Worm (Caenorhabditis elegans) whole organism, L4 larva: Measurements from ENCODE around the gene irld-4.

Source experiments
- D1046.2 ChIP-seq: fragments of 200-800 bp; sonication (Bioruptor generic); IDR thresholded peaks from 2 replicates; pipeline ENCODE4 v1.3.6; 2022; ENCODE audit warnings: missing genetic modification characterization, missing compliant biosample characterization
- F44E2.7 ChIP-seq: fragments of 200-800 bp; sonication (Bioruptor generic); IDR thresholded peaks from 2 replicates; pipeline ENCODE4 v2.1.2; 2022; ENCODE audit warnings: missing genetic modification characterization, missing compliant biosample characterization
- T20F7.1 ChIP-seq: fragments of 200-800 bp; sonication (Bioruptor generic); optimal IDR thresholded peaks from 2 replicates; lab custom pipeline; 2018; ENCODE audit warnings: mild to moderate bottlenecking, missing genetic modification characterization, missing compliant biosample characterization
- ZK337.2 ChIP-seq: fragments of 200-800 bp; sonication (Bioruptor generic); IDR thresholded peaks from 2 replicates; pipeline ENCODE4 v1.3.6; 2022; ENCODE audit warnings: missing genetic modification reagents, missing genetic modification characterization, missing compliant biosample characterization
- attf-4 ChIP-seq: sonication (generic microtip); optimal IDR thresholded peaks from 3 replicates; lab custom pipeline; 2017; ENCODE audit warnings: missing biosample characterization, missing genetic modification characterization
- ceh-20 ChIP-seq: fragments of 200-800 bp; sonication (Bioruptor generic); IDR thresholded peaks from 2 replicates; pipeline ENCODE4 v1.3.6; 2022; ENCODE audit warnings: missing genetic modification reagents, missing genetic modification characterization, missing compliant biosample characterization
- ceh-28 ChIP-seq: fragments of 150-350 bp; optimal IDR thresholded peaks from 2 replicates; lab custom pipeline; 2014; ENCODE audit warnings: missing biosample characterization, missing genetic modification reagents, missing genetic modification characterization
- ceh-44 ChIP-seq: fragments of 200-800 bp; sonication (Bioruptor generic); IDR thresholded peaks from 2 replicates; pipeline ENCODE4 v1.3.6; 2022; ENCODE audit warnings: missing genetic modification reagents, missing genetic modification characterization, missing compliant biosample characterization
- ceh-82 ChIP-seq: sonication (generic microtip); optimal IDR thresholded peaks from 2 replicates; lab custom pipeline; 2017; ENCODE audit warnings: missing biosample characterization, missing genetic modification characterization
- daf-12 ChIP-seq: fragments of 150-350 bp; optimal IDR thresholded peaks from 2 replicates; lab custom pipeline; 2014; ENCODE audit warnings: missing biosample characterization, missing genetic modification reagents, missing genetic modification characterization
- daf-16 ChIP-seq, 3 experiments: sonication (generic microtip); optimal IDR thresholded peaks; 2 replicates each; lab custom pipeline; 2016 to 2017; ENCODE audit warnings: missing genetic modification characterization in 3 of 3, missing genetic modification reagents in 3 of 3, mild to moderate bottlenecking in 2 of 3, missing compliant biosample characterization in 2 of 3, missing biosample characterization in 1 of 3, moderate library complexity in 1 of 3
- daf-19 ChIP-seq: fragments of 200-800 bp; sonication (Bioruptor generic); conservative IDR thresholded peaks from 2 replicates; pipeline ENCODE4 v1.3.6; 2022; ENCODE audit warnings: missing genetic modification characterization, missing compliant biosample characterization
- dmd-9 ChIP-seq: fragments of 200-800 bp; sonication (Bioruptor generic); IDR thresholded peaks from 2 replicates; pipeline ENCODE4 v1.3.6; 2022; ENCODE audit warnings: missing genetic modification reagents, missing genetic modification characterization, missing compliant biosample characterization
- dve-1 ChIP-seq: sonication (generic microtip); optimal IDR thresholded peaks from 2 replicates; lab custom pipeline; 2017; ENCODE audit warnings: antibody characterized with exemption, mild to moderate bottlenecking, missing genetic modification characterization, missing compliant biosample characterization; ENCODE audit not compliant: insufficient read depth
- egl-27 ChIP-seq: sonication (generic microtip); optimal IDR thresholded peaks from 3 replicates; lab custom pipeline; 2017; ENCODE audit warnings: missing biosample characterization, missing genetic modification reagents, missing genetic modification characterization
- gei-8 ChIP-seq: fragments of 200-800 bp; sonication (Bioruptor generic); optimal IDR thresholded peaks from 2 replicates; lab custom pipeline; 2018; ENCODE audit warnings: mild to moderate bottlenecking, missing genetic modification characterization, missing compliant biosample characterization
- hif-1 ChIP-seq, 2 experiments: sonication (generic microtip); optimal IDR thresholded peaks; 2 replicates each; lab custom pipeline; 2016 to 2017; ENCODE audit warnings: missing compliant biosample characterization in 2 of 2, missing genetic modification characterization in 2 of 2, missing genetic modification reagents in 2 of 2, missing genotype in 2 of 2, mild to moderate bottlenecking in 1 of 2
- hlh-11 ChIP-seq: fragments of 200-800 bp; sonication (Bioruptor generic); optimal IDR thresholded peaks from 2 replicates; lab custom pipeline; 2018; ENCODE audit warnings: mild to moderate bottlenecking, missing genetic modification characterization, missing compliant biosample characterization
- hlh-30 ChIP-seq: sonication (generic microtip); optimal IDR thresholded peaks from 2 replicates; lab custom pipeline; 2017; ENCODE audit warnings: antibody characterized with exemption, mild to moderate bottlenecking, missing genetic modification characterization, missing compliant biosample characterization; ENCODE audit not compliant: insufficient read depth
- hmg-1.1 ChIP-seq: fragments of 200-800 bp; sonication (Bioruptor generic); IDR thresholded peaks from 2 replicates; pipeline ENCODE4 v1.3.6; 2022; ENCODE audit warnings: missing genetic modification reagents, missing genetic modification characterization, missing compliant biosample characterization
- jun-1 ChIP-seq: fragments of 150-350 bp; optimal IDR thresholded peaks from 2 replicates; lab custom pipeline; 2014; ENCODE audit warnings: missing biosample characterization, missing genetic modification reagents, missing genetic modification characterization
- lin-13 ChIP-seq: fragments of 150-350 bp; optimal IDR thresholded peaks from 2 replicates; lab custom pipeline; 2014; ENCODE audit warnings: missing biosample characterization, missing genetic modification reagents, missing genetic modification characterization
- lin-29 ChIP-seq: fragments of 200-800 bp; sonication (Bioruptor generic); IDR thresholded peaks from 2 replicates; pipeline ENCODE4 v1.3.6; 2022; ENCODE audit warnings: missing genetic modification reagents, missing genetic modification characterization, missing compliant biosample characterization
- lir-3 ChIP-seq: sonication (generic microtip); optimal IDR thresholded peaks from 2 replicates; lab custom pipeline; 2016; ENCODE audit warnings: mild to moderate bottlenecking, missing genetic modification characterization, missing compliant biosample characterization
- lsy-2 ChIP-seq, 2 experiments: fragments of 150-350 bp in 1 of 2; sonication (generic microtip) in 1 of 2; optimal IDR thresholded peaks; 2 replicates each; lab custom pipeline; 2014 to 2017; ENCODE audit warnings: missing biosample characterization in 2 of 2, missing genetic modification characterization in 2 of 2
- mdt-29 ChIP-seq: fragments of 200-800 bp; sonication (Bioruptor generic); IDR thresholded peaks from 2 replicates; pipeline ENCODE4 v1.3.6; 2022; ENCODE audit warnings: missing genetic modification reagents, missing genetic modification characterization, missing compliant biosample characterization
- mes-2 ChIP-seq: sonication (generic microtip); optimal IDR thresholded peaks from 2 replicates; lab custom pipeline; 2016; ENCODE audit warnings: missing genotype, mild to moderate bottlenecking, missing genetic modification characterization, missing compliant biosample characterization; ENCODE audit not compliant: poor library complexity, severe bottlenecking
- mxl-3 ChIP-seq: fragments of 200-800 bp; sonication (Bioruptor generic); optimal IDR thresholded peaks from 2 replicates; lab custom pipeline; 2018; ENCODE audit warnings: mild to moderate bottlenecking, missing genetic modification characterization, missing compliant biosample characterization
- nhr-102 ChIP-seq: sonication (generic microtip); optimal IDR thresholded peaks from 2 replicates; lab custom pipeline; 2016; ENCODE audit warnings: mild to moderate bottlenecking, missing genetic modification characterization, moderate library complexity, missing compliant biosample characterization
- nhr-237 ChIP-seq: sonication (generic microtip); optimal IDR thresholded peaks from 2 replicates; lab custom pipeline; 2017; ENCODE audit warnings: missing biosample characterization, missing genetic modification characterization
- nhr-28 ChIP-seq: fragments of 150-350 bp; optimal IDR thresholded peaks from 2 replicates; lab custom pipeline; 2014; ENCODE audit warnings: missing biosample characterization, missing genetic modification characterization
- nhr-76 ChIP-seq: fragments of 150-350 bp; optimal IDR thresholded peaks from 2 replicates; lab custom pipeline; 2014; ENCODE audit warnings: missing biosample characterization, missing genetic modification characterization
- pha-4 ChIP-seq, 2 experiments: fragments of 150-350 bp in 1 of 2; fragments of 200-800 bp in 1 of 2; sonication (Bioruptor generic) in 1 of 2; IDR thresholded peaks in 1 of 2; optimal IDR thresholded peaks in 1 of 2; 2 replicates each; pipeline versions ENCODE4 v1.3.6 to Lab custom; 2014 to 2022; ENCODE audit warnings: missing genetic modification characterization in 2 of 2, missing genetic modification reagents in 2 of 2, missing biosample characterization in 1 of 2, missing compliant biosample characterization in 1 of 2
- pqm-1 ChIP-seq: sonication (generic microtip); optimal IDR thresholded peaks from 2 replicates; lab custom pipeline; 2017; ENCODE audit warnings: missing biosample characterization, missing genetic modification characterization
- rbr-2 ChIP-seq: sonication (generic microtip); optimal IDR thresholded peaks from 2 replicates; lab custom pipeline; 2016; ENCODE audit warnings: missing genotype, missing genetic modification characterization, missing compliant biosample characterization
- sdz-12 ChIP-seq: fragments of 200-800 bp; sonication (Bioruptor generic); optimal IDR thresholded peaks from 2 replicates; lab custom pipeline; 2018; ENCODE audit warnings: mild to moderate bottlenecking, missing genetic modification characterization, missing compliant biosample characterization
- set-16 ChIP-seq: fragments of 200-800 bp; sonication (Bioruptor generic); IDR thresholded peaks from 2 replicates; pipeline ENCODE4 v1.3.6; 2022; ENCODE audit warnings: missing genetic modification reagents, missing genetic modification characterization, missing compliant biosample characterization
- skn-1 ChIP-seq: fragments of 150-350 bp; optimal IDR thresholded peaks from 2 replicates; lab custom pipeline; 2014; ENCODE audit warnings: missing biosample characterization, missing genetic modification characterization
- snpc-1.2 ChIP-seq: fragments of 200-800 bp; sonication (Bioruptor generic); IDR thresholded peaks from 2 replicates; pipeline ENCODE4 v1.3.6; 2022; ENCODE audit warnings: missing genetic modification reagents, missing genetic modification characterization, missing compliant biosample characterization
- snpc-4 ChIP-seq: fragments of 150-350 bp; optimal IDR thresholded peaks from 2 replicates; lab custom pipeline; 2014; ENCODE audit warnings: missing biosample characterization, missing genetic modification characterization
- spr-3 ChIP-seq: fragments of 200-800 bp; sonication (Bioruptor generic); optimal IDR thresholded peaks from 2 replicates; lab custom pipeline; 2018; ENCODE audit warnings: mild to moderate bottlenecking, missing genetic modification characterization, missing compliant biosample characterization
- tra-1 ChIP-seq: fragments of 200-800 bp; sonication (Bioruptor generic); IDR thresholded peaks from 2 replicates; pipeline ENCODE4 v1.3.6; 2022; ENCODE audit warnings: missing genetic modification reagents, missing genetic modification characterization, missing compliant biosample characterization
- unc-62 ChIP-seq, 3 experiments: fragments of 150-350 bp in 1 of 3; sonication (generic microtip); optimal IDR thresholded peaks in 2 of 3; peaks in 1 of 3; 1 replicate in 1 of 3; 2 replicates in 2 of 3; lab custom pipeline; 2014 to 2017; ENCODE audit warnings: missing biosample characterization in 3 of 3, missing genetic modification characterization in 3 of 3, missing genetic modification reagents in 3 of 3, missing genotype in 1 of 3
- vab-7 ChIP-seq: fragments of 200-800 bp; sonication (Bioruptor generic); IDR thresholded peaks from 2 replicates; pipeline ENCODE4 v1.3.6; 2022; ENCODE audit warnings: missing genetic modification reagents, missing genetic modification characterization, missing compliant biosample characterization
- zip-11 ChIP-seq: fragments of 200-800 bp; sonication (Bioruptor generic); IDR thresholded peaks from 2 replicates; pipeline ENCODE4 v1.3.6; 2022; ENCODE audit warnings: missing genetic modification characterization, missing compliant biosample characterization
- ztf-7 ChIP-seq: fragments of 150-350 bp; optimal IDR thresholded peaks from 2 replicates; lab custom pipeline; 2014; ENCODE audit warnings: missing biosample characterization, missing genetic modification characterization

The irld-4 gene

ce11 chrIV:14632799-14633198 lies at the start of gene irld-4:
Gene irld-4 (plus strand): TSS chrIV:14633099.
- TF ChIP-seq lin-13 (GFP tag; lab: Kevin White, UChicago) (no peak), dmd-9 (GFP tag; lab: Robert Waterston, UW) (no peak), hmg-1.1 (GFP tag; lab: Robert Waterston, UW) (no peak), F44E2.7 (GFP tag; lab: Robert Waterston, UW) (no peak), pqm-1 (no peak), jun-1 (tag; lab: Kevin White, UChicago) (no peak), egl-27 (no peak), ceh-28 (no peak), mdt-29 (no peak), tra-1 (GFP tag; lab: Robert Waterston, UW) (no peak)

- TF ChIP-seq snpc-1.2 (peak; percentile 76), mes-2 (tag; lab: Kevin White, UChicago) (no peak), set-16 (no peak), ceh-20 (GFP tag; lab: Robert Waterston, UW) (no peak), spr-3 (GFP tag; lab: Kevin White, UChicago) (no peak), sdz-12 (no peak), daf-12 (tag; lab: Kevin White, UChicago) (no peak), ZK337.2 (GFP tag; lab: Robert Waterston, UW) (no peak)
These were observed 46.1 kb upstream of the irld-4 start for ce11 chrIV:14586759-14587158.

DNA sequence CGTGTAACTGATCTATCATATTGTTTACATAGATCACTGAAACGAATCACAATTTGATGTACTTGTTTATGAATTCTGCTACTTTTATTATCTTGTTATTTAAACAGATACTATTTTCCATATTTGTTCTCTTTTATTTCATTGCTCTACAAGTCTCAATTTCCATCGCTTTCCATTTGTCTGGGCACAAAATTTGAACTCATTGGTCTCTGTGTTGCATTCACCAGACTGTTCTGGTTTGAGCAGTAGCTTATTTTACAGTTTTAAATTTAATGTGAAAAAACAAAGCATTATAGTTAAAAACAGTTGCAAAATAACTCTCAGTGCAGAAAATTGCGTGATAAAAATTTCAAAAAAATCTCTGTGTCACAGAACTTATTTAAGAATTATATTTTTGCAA lies 45.3 kb upstream of the irld-4 start:
- TF ChIP-seq hlh-30 (no peak), tra-1 (GFP tag; lab: Robert Waterston, UW) (no peak), mxl-3 (no peak), sdz-12 (no peak), lin-29 (GFP tag; lab: Robert Waterston, UW) (no peak), snpc-4 (tag; lab: Kevin White, UChicago) (no peak), ceh-82 (no peak), nhr-76 (tag; lab: Kevin White, UChicago) (no peak), hif-1 (tag; optimal IDR thresholded peaks at IDR 0.05; lab: Kevin White, UChicago) (no peak), lir-3 (tag; lab: Kevin White, UChicago) (no peak), daf-19 (GFP tag; lab: Robert Waterston, UW) (no peak), lsy-2 (tag; optimal IDR thresholded peaks at IDR 0.05; lab: Kevin White, UChicago) (no peak), T20F7.1 (no peak), vab-7 (GFP tag; lab: Robert Waterston, UW) (no peak), nhr-28 (no peak), D1046.2 (GFP tag; lab: Robert Waterston, UW) (no peak), mes-2 (tag; lab: Kevin White, UChicago) (no peak), skn-1 (tag; lab: Kevin White, UChicago) (no peak), ZK337.2 (GFP tag; lab: Robert Waterston, UW) (no peak)

DNA sequence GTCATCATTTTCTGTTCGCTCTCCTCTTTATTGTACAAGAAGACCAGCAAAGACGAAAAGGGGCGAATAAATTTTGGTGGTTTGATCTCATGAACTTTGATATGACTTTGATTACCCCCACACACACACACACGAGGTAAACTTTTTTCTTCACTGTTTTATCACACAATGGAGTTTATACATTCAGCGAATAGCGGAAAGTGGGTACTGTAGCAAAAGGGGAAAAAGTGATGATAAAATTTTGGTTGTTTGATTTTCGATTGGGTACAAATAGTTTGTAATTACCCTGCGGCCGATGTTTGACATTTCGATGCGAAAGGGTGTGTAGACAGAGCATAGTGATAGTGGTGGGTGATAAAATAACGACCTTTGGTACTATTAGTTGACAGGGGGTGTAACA lies 38.6 kb upstream of the irld-4 start:
- no peak for TF ChIP-seq zip-11 (GFP tag; lab: Robert Waterston, UW)
- peak; percentile 77 for TF ChIP-seq pha-4 (GFP tag; IDR thresholded peaks at IDR 0.05; lab: Robert Waterston, UW)
- peak; percentile 19 for TF ChIP-seq pha-4 (tag; optimal IDR thresholded peaks at IDR 0.05; lab: Kevin White, UChicago)
- TF ChIP-seq daf-16 (GFP tag; optimal IDR thresholded peaks at IDR 0.05; lab: Kevin White, UChicago): peak in 1 of 2 experiments; percentile 86
- TF ChIP-seq daf-16 (tag; optimal IDR thresholded peaks at IDR 0.05; lab: Kevin White, UChicago): peak; percentile 98
- no peak for TF ChIP-seq gei-8 (GFP tag; lab: Kevin White, UChicago)
- TF ChIP-seq daf-12 (tag; lab: Kevin White, UChicago): no peak
- peak; percentile 99 for TF ChIP-seq hlh-11 (tag; lab: Kevin White, UChicago)
- peak; percentile 44 for TF ChIP-seq lin-13 (GFP tag; lab: Kevin White, UChicago)
- TF ChIP-seq rbr-2: peak; percentile 58
- TF ChIP-seq ztf-7 (tag; lab: Kevin White, UChicago): peak; percentile 45
- TF ChIP-seq nhr-102 (tag; lab: Kevin White, UChicago): peak; percentile 96
- peak; percentile 84 to 98 for TF ChIP-seq unc-62 (GFP tag; optimal IDR thresholded peaks at IDR 0.05 in 1 of 2; lab: Kevin White, UChicago)
- TF ChIP-seq unc-62 (tag; optimal IDR thresholded peaks at IDR 0.05; lab: Kevin White, UChicago): no peak
- peak; percentile 78 for TF ChIP-seq jun-1 (tag; lab: Kevin White, UChicago)
- TF ChIP-seq vab-7 (GFP tag; lab: Robert Waterston, UW): no peak
- no peak for TF ChIP-seq ceh-44 (GFP tag; lab: Robert Waterston, UW)
- TF ChIP-seq attf-4: no peak
- TF ChIP-seq nhr-237 (tag; lab: Kevin White, UChicago): peak; percentile 7
- peak; percentile 99 for TF ChIP-seq dve-1 (tag; lab: Kevin White, UChicago)
